1 fruit fly cellular context compared by ENCODE assay signal in genomic region chr2L:13514945-13515687, dm6.
TF ChIP-seq lines count a peak whose summit lies in the region.

No protein-coding gene starts in this region.

TF ChIP-seq in whole organism, embryonic, 481 proteins besides CTCF, POLR2A, EP300 and RAD21 (continued from another document and continues in another):
- TF ChIP-seq Jarid2 (GFP tag; optimal IDR thresholded peaks at IDR 0.05; lab: Kevin White, UChicago), result peak; percentile 4
- TF ChIP-seq da (GFP tag; optimal IDR thresholded peaks at IDR 0.05; lab: Kevin White, UChicago), result peak; percentile 48
- peak; percentile 52 for TF ChIP-seq CG9609 (GFP tag; optimal IDR thresholded peaks at IDR 0.05; lab: Kevin White, UChicago)
- peak; percentile 32 for TF ChIP-seq CG2116 (GFP tag; optimal IDR thresholded peaks at IDR 0.05; lab: Kevin White, UChicago)
- TF ChIP-seq CG43689 (GFP tag; IDR thresholded peaks at IDR 0.05; lab: Robert Waterston, UW), result peak; percentile 55
- peak; percentile 78 for TF ChIP-seq CG14667 (GFP tag; IDR thresholded peaks at IDR 0.05; lab: Robert Waterston, UW)
- TF ChIP-seq CG6791 (GFP tag; IDR thresholded peaks at IDR 0.05; lab: Robert Waterston, UW; ENCODE audit: partially characterized antibody), result no peak
- peak; percentile 43 for TF ChIP-seq CG12659 (GFP tag; optimal IDR thresholded peaks at IDR 0.05; lab: Kevin White, UChicago)
- TF ChIP-seq Doc2 (GFP tag; IDR thresholded peaks at IDR 0.05; lab: Robert Waterston, UW), result no peak; the same call in 1 of the 2 replicates
- TF ChIP-seq CG15514 (GFP tag; optimal IDR thresholded peaks at IDR 0.05; lab: Kevin White, UChicago), result peak; percentile 68
- TF ChIP-seq org-1 (GFP tag; optimal IDR thresholded peaks at IDR 0.05; lab: Kevin White, UChicago), result no peak
- peak; percentile 80 for TF ChIP-seq CG12071 (GFP tag; optimal IDR thresholded peaks at IDR 0.05; lab: Kevin White, UChicago)
- peak; percentile 87 for TF ChIP-seq ind (GFP tag; optimal IDR thresholded peaks at IDR 0.05; lab: Kevin White, UChicago)
- peak; percentile 50 for TF ChIP-seq onecut (GFP tag; IDR thresholded peaks at IDR 0.05; lab: Robert Waterston, UW)
- peak; percentile 29 for TF ChIP-seq CG3995 (GFP tag; optimal IDR thresholded peaks at IDR 0.05; lab: Kevin White, UChicago)
- peak; percentile 50 for TF ChIP-seq CG1602 (GFP tag; optimal IDR thresholded peaks at IDR 0.05; lab: Kevin White, UChicago)
- TF ChIP-seq caup (GFP tag; optimal IDR thresholded peaks at IDR 0.05; lab: Kevin White, UChicago; ENCODE audit: severe bottlenecking), result peak; percentile 50
- TF ChIP-seq tna (GFP tag; IDR thresholded peaks at IDR 0.05; lab: Robert Waterston, UW; ENCODE audit: partially characterized antibody), result no peak
- peak; percentile 23 for TF ChIP-seq CG4282 (GFP tag; optimal IDR thresholded peaks at IDR 0.05; lab: Kevin White, UChicago)
- TF ChIP-seq vvl (GFP tag; IDR thresholded peaks at IDR 0.05; lab: Robert Waterston, UW), result peak; percentile 53
- TF ChIP-seq btn (GFP tag; optimal IDR thresholded peaks at IDR 0.05; lab: Kevin White, UChicago), result peak; percentile 64
- no peak for TF ChIP-seq Scr (GFP tag; IDR thresholded peaks at IDR 0.05; lab: Robert Waterston, UW; ENCODE audit: partially characterized antibody)
- TF ChIP-seq Blimp-1 (GFP tag; optimal IDR thresholded peaks at IDR 0.05; lab: Kevin White, UChicago), result peak; percentile 79
- TF ChIP-seq pan (optimal IDR thresholded peaks at IDR 0.05; lab: Kevin White, UChicago), result no peak
- TF ChIP-seq pan (GFP tag; optimal IDR thresholded peaks at IDR 0.05 in 1 of 2, IDR thresholded peaks at IDR 0.05 in 1 of 2), result peak in 1 of 2 experiments; percentile 86
- TF ChIP-seq ara (GFP tag; IDR thresholded peaks at IDR 0.05; lab: Robert Waterston, UW), result peak; percentile 64; the same call in 1 of the 2 replicates
- TF ChIP-seq esg (GFP tag; conservative IDR thresholded peaks at IDR 0.05; lab: Robert Waterston, UW), result peak; percentile 80
- peak; percentile 81 for TF ChIP-seq CG4820 (GFP tag; optimal IDR thresholded peaks at IDR 0.05; lab: Kevin White, UChicago)
- peak; percentile 50 for TF ChIP-seq Bteb2 (GFP tag; optimal IDR thresholded peaks at IDR 0.05; lab: Kevin White, UChicago)
- TF ChIP-seq CG2712 (tag; optimal IDR thresholded peaks at IDR 0.05; lab: Kevin White, UChicago), result peak; percentile 83
- no peak for TF ChIP-seq Elba2 (GFP tag; optimal IDR thresholded peaks at IDR 0.05; lab: Kevin White, UChicago)
- TF ChIP-seq Nf-YA (GFP tag; IDR thresholded peaks at IDR 0.05; lab: Robert Waterston, UW), result peak; percentile 61
- TF ChIP-seq CG12391 (tag; optimal IDR thresholded peaks at IDR 0.05; lab: Kevin White, UChicago), result peak; percentile 50
- TF ChIP-seq YL-1 (GFP tag; optimal IDR thresholded peaks at IDR 0.05; lab: Kevin White, UChicago), result no peak
- peak; percentile 69 for TF ChIP-seq CG10979 (tag; optimal IDR thresholded peaks at IDR 0.05; lab: Kevin White, UChicago)
- peak; percentile 81 for TF ChIP-seq CG1647 (GFP tag; optimal IDR thresholded peaks at IDR 0.05; lab: Kevin White, UChicago)
- peak; percentile 50 for TF ChIP-seq gsb (GFP tag; IDR thresholded peaks at IDR 0.05; lab: Robert Waterston, UW)
- TF ChIP-seq Dbx (GFP tag; IDR thresholded peaks at IDR 0.05; lab: Robert Waterston, UW), result peak; percentile 34; the same call in 2 of the 3 replicates
- peak; percentile 70 for TF ChIP-seq CG12744 (GFP tag; optimal IDR thresholded peaks at IDR 0.05; lab: Kevin White, UChicago)
- no peak for TF ChIP-seq sc (optimal IDR thresholded peaks at IDR 0.05; lab: Kevin White, UChicago)
- no peak for TF ChIP-seq sc (GFP tag; optimal IDR thresholded peaks at IDR 0.05; lab: Kevin White, UChicago)
- TF ChIP-seq toy (GFP tag; IDR thresholded peaks at IDR 0.05; lab: Robert Waterston, UW), result peak; percentile 51
- peak; percentile 69 for TF ChIP-seq Gug (GFP tag; IDR thresholded peaks at IDR 0.05; lab: Robert Waterston, UW)
- TF ChIP-seq seq (GFP tag; IDR thresholded peaks at IDR 0.05; lab: Robert Waterston, UW), result peak; percentile 59; the same call in 1 of the 2 replicates
- peak; percentile 79 for TF ChIP-seq Rfx (GFP tag; IDR thresholded peaks at IDR 0.05; lab: Robert Waterston, UW)
- TF ChIP-seq Hr78 (GFP tag; optimal IDR thresholded peaks at IDR 0.05; lab: Kevin White, UChicago), result no peak
- TF ChIP-seq hbn (GFP tag; IDR thresholded peaks at IDR 0.05; lab: Robert Waterston, UW; ENCODE audit: partially characterized antibody), result no peak
- no peak; the same call in 1 of the 2 replicates for TF ChIP-seq CG1024 (GFP tag; IDR thresholded peaks at IDR 0.05; lab: Robert Waterston, UW)
- peak; percentile 58 for TF ChIP-seq CG14710 (tag; optimal IDR thresholded peaks at IDR 0.05; lab: Kevin White, UChicago)
- TF ChIP-seq sug (tag; optimal IDR thresholded peaks at IDR 0.05; lab: Kevin White, UChicago), result no peak
- TF ChIP-seq Six4 (GFP tag; optimal IDR thresholded peaks at IDR 0.05; lab: Kevin White, UChicago), result peak; percentile 41
- TF ChIP-seq mirr (GFP tag; optimal IDR thresholded peaks at IDR 0.05; lab: Kevin White, UChicago), result peak; percentile 26
- TF ChIP-seq wor (GFP tag; IDR thresholded peaks at IDR 0.05; lab: Robert Waterston, UW), result peak; percentile 41
- peak; percentile 91 for TF ChIP-seq CG17361 (GFP tag; IDR thresholded peaks at IDR 0.05; lab: Robert Waterston, UW)
- TF ChIP-seq Atf3 (GFP tag; optimal IDR thresholded peaks at IDR 0.05; lab: Kevin White, UChicago), result peak; percentile 36
- no peak for TF ChIP-seq CG13123 (GFP tag; optimal IDR thresholded peaks at IDR 0.05; lab: Kevin White, UChicago)
- TF ChIP-seq CG31224 (GFP tag; IDR thresholded peaks at IDR 0.05; lab: Robert Waterston, UW), result peak; percentile 77
- TF ChIP-seq CG7987 (GFP tag; optimal IDR thresholded peaks at IDR 0.05; lab: Kevin White, UChicago), result peak; percentile 69
- TF ChIP-seq CG6654 (GFP tag; optimal IDR thresholded peaks at IDR 0.05; lab: Kevin White, UChicago), result no peak
- no peak for TF ChIP-seq CG15073 (GFP tag; optimal IDR thresholded peaks at IDR 0.05; lab: Kevin White, UChicago)
- TF ChIP-seq az2 (GFP tag; optimal IDR thresholded peaks at IDR 0.05; lab: Kevin White, UChicago), result peak; percentile 78
- no peak for TF ChIP-seq CG7963 (GFP tag; IDR thresholded peaks at IDR 0.05; lab: Robert Waterston, UW; ENCODE audit: partially characterized antibody)
- TF ChIP-seq sob (GFP tag; IDR thresholded peaks at IDR 0.05; lab: Robert Waterston, UW), result peak; percentile 42
- TF ChIP-seq CG2199 (GFP tag; IDR thresholded peaks at IDR 0.05; lab: Robert Waterston, UW), result peak; percentile 46; the same call in 1 of the 3 replicates
- peak; percentile 86 for TF ChIP-seq slbo (GFP tag; IDR thresholded peaks at IDR 0.05; lab: Robert Waterston, UW)
- no peak for TF ChIP-seq cato (GFP tag; optimal IDR thresholded peaks at IDR 0.05; lab: Kevin White, UChicago; ENCODE audit: borderline replicate concordance)
- peak; percentile 29 for TF ChIP-seq CHES-1-like (GFP tag; optimal IDR thresholded peaks at IDR 0.05; lab: Kevin White, UChicago)
- TF ChIP-seq fru (optimal IDR thresholded peaks at IDR 0.05; lab: Kevin White, UChicago), result no peak
- peak; percentile 14 for TF ChIP-seq Vsx1 (GFP tag; optimal IDR thresholded peaks at IDR 0.05; lab: Kevin White, UChicago)
- peak; percentile 73 for TF ChIP-seq CG15269 (tag; optimal IDR thresholded peaks at IDR 0.05; lab: Kevin White, UChicago)
- TF ChIP-seq CG12299 (tag; optimal IDR thresholded peaks at IDR 0.05; lab: Kevin White, UChicago), result no peak
- no peak for TF ChIP-seq Kr (GFP tag; optimal IDR thresholded peaks at IDR 0.05; lab: Kevin White, UChicago)
- TF ChIP-seq CG31388 (GFP tag; optimal IDR thresholded peaks at IDR 0.05; lab: Kevin White, UChicago), result peak; percentile 71
- TF ChIP-seq sd (tag; optimal IDR thresholded peaks at IDR 0.05; lab: Kevin White, UChicago), result peak; percentile 8
- TF ChIP-seq bab2 (GFP tag; optimal IDR thresholded peaks at IDR 0.05; lab: Kevin White, UChicago), result peak; percentile 71
- no peak for TF ChIP-seq vnd (GFP tag; IDR thresholded peaks at IDR 0.05; lab: Robert Waterston, UW; ENCODE audit: partially characterized antibody)
- TF ChIP-seq CG4854 (GFP tag; optimal IDR thresholded peaks at IDR 0.05; lab: Kevin White, UChicago), result peak; percentile 80
- TF ChIP-seq CG17612 (GFP tag; IDR thresholded peaks at IDR 0.05; lab: Robert Waterston, UW), result peak; percentile 71
- peak; percentile 82 for TF ChIP-seq ranshi (GFP tag; IDR thresholded peaks at IDR 0.05; lab: Robert Waterston, UW)
- peak; percentile 65 for TF ChIP-seq CG17568 (GFP tag; optimal IDR thresholded peaks at IDR 0.05; lab: Kevin White, UChicago)
- peak; percentile 74; the same call in 2 of the 3 replicates for TF ChIP-seq so (GFP tag; IDR thresholded peaks at IDR 0.05; lab: Robert Waterston, UW)
- TF ChIP-seq Tbp (GFP tag; optimal IDR thresholded peaks at IDR 0.05; lab: Kevin White, UChicago), result no peak
- TF ChIP-seq Taf1 (GFP tag; IDR thresholded peaks at IDR 0.05; lab: Robert Waterston, UW), result peak; percentile 23; the same call in 1 of the 2 replicates
- TF ChIP-seq hth (optimal IDR thresholded peaks at IDR 0.05; lab: Kevin White, UChicago), result no peak
- TF ChIP-seq CG10147 (GFP tag; optimal IDR thresholded peaks at IDR 0.05; lab: Kevin White, UChicago), result peak; percentile 64
- TF ChIP-seq HLH4C (GFP tag; IDR thresholded peaks at IDR 0.05; lab: Robert Waterston, UW; ENCODE audit: partially characterized antibody), result no peak
- TF ChIP-seq CG7928 (GFP tag; optimal IDR thresholded peaks at IDR 0.05; lab: Kevin White, UChicago), result no peak
- TF ChIP-seq Rx (GFP tag; IDR thresholded peaks at IDR 0.05; lab: Robert Waterston, UW), result peak; percentile 83
- TF ChIP-seq CG1603 (tag; optimal IDR thresholded peaks at IDR 0.05; lab: Kevin White, UChicago), result peak; percentile 66
- peak; percentile 43 for TF ChIP-seq HLH54F (GFP tag; optimal IDR thresholded peaks at IDR 0.05; lab: Kevin White, UChicago)
- no peak for TF ChIP-seq ab (GFP tag; optimal IDR thresholded peaks at IDR 0.05; lab: Kevin White, UChicago)
- no peak for TF ChIP-seq corto (GFP tag; optimal IDR thresholded peaks at IDR 0.05; lab: Kevin White, UChicago)
- peak; percentile 79 for TF ChIP-seq tap (tag; optimal IDR thresholded peaks at IDR 0.05; lab: Kevin White, UChicago)
- peak; percentile 66 for TF ChIP-seq pnt (GFP tag; optimal IDR thresholded peaks at IDR 0.05; lab: Kevin White, UChicago)
- TF ChIP-seq wdn (GFP tag; IDR thresholded peaks at IDR 0.05; lab: Robert Waterston, UW), result peak; percentile 39; the same call in 1 of the 2 replicates
- TF ChIP-seq CG6854 (GFP tag; optimal IDR thresholded peaks at IDR 0.05; lab: Kevin White, UChicago), result no peak
- TF ChIP-seq CG11723 (GFP tag; optimal IDR thresholded peaks at IDR 0.05; lab: Kevin White, UChicago), result no peak
- no peak for TF ChIP-seq CG16813 (GFP tag; IDR thresholded peaks at IDR 0.05; lab: Robert Waterston, UW; ENCODE audit: partially characterized antibody)
- TF ChIP-seq Xbp1 (GFP tag; optimal IDR thresholded peaks at IDR 0.05; lab: Kevin White, UChicago), result peak; percentile 88
- peak; percentile 27; the same call in 1 of the 2 replicates for TF ChIP-seq CG7372 (GFP tag; IDR thresholded peaks at IDR 0.05; lab: Robert Waterston, UW)
- TF ChIP-seq CG31441 (GFP tag; IDR thresholded peaks at IDR 0.05; lab: Robert Waterston, UW), result peak; percentile 83
- TF ChIP-seq sisA (GFP tag; IDR thresholded peaks at IDR 0.05; lab: Robert Waterston, UW), result peak; percentile 75
- TF ChIP-seq chm (GFP tag; IDR thresholded peaks at IDR 0.05; lab: Robert Waterston, UW), result no peak
- TF ChIP-seq HmgZ (tag; optimal IDR thresholded peaks at IDR 0.05; lab: Kevin White, UChicago), result no peak
- no peak for TF ChIP-seq CG2129 (GFP tag; IDR thresholded peaks at IDR 0.05; lab: Robert Waterston, UW; ENCODE audit: partially characterized antibody)
- no peak for TF ChIP-seq CG10462 (GFP tag; optimal IDR thresholded peaks at IDR 0.05; lab: Kevin White, UChicago)
- peak; percentile 59 for TF ChIP-seq CG11085 (GFP tag; IDR thresholded peaks at IDR 0.05; lab: Robert Waterston, UW)
- no peak for TF ChIP-seq Bdp1 (GFP tag; optimal IDR thresholded peaks at IDR 0.05; lab: Kevin White, UChicago)
- peak; percentile 84 for TF ChIP-seq Camta (GFP tag; optimal IDR thresholded peaks at IDR 0.05; lab: Kevin White, UChicago)
- peak; percentile 64 for TF ChIP-seq zfh1 (GFP tag; IDR thresholded peaks at IDR 0.05; lab: Robert Waterston, UW)
- no peak for TF ChIP-seq Opbp (GFP tag; IDR thresholded peaks at IDR 0.05; lab: Robert Waterston, UW; ENCODE audit: partially characterized antibody)
- TF ChIP-seq CG30403 (GFP tag; optimal IDR thresholded peaks at IDR 0.05; lab: Kevin White, UChicago), result peak; percentile 60
- TF ChIP-seq Hey (tag; optimal IDR thresholded peaks at IDR 0.05; lab: Kevin White, UChicago), result no peak
- peak; percentile 82 for TF ChIP-seq CG4424 (GFP tag; optimal IDR thresholded peaks at IDR 0.05; lab: Kevin White, UChicago)
- TF ChIP-seq Dad (GFP tag; optimal IDR thresholded peaks at IDR 0.05; lab: Kevin White, UChicago), result peak; percentile 78
- peak; percentile 99 for TF ChIP-seq Ets65A (GFP tag; lab: Kevin White, UChicago)
- TF ChIP-seq cg (GFP tag; optimal IDR thresholded peaks at IDR 0.05; lab: Kevin White, UChicago), result no peak
- TF ChIP-seq nau (GFP tag; optimal IDR thresholded peaks at IDR 0.05; lab: Kevin White, UChicago), result peak; percentile 55
- TF ChIP-seq CG4707 (GFP tag; optimal IDR thresholded peaks at IDR 0.05; lab: Kevin White, UChicago), result no peak
- no peak for TF ChIP-seq B-H2 (GFP tag; optimal IDR thresholded peaks at IDR 0.05; lab: Kevin White, UChicago)
- TF ChIP-seq CG8478 (optimal IDR thresholded peaks at IDR 0.05; lab: Kevin White, UChicago), result no peak
- peak; percentile 17 for TF ChIP-seq CG8359 (GFP tag; optimal IDR thresholded peaks at IDR 0.05; lab: Kevin White, UChicago; ENCODE audit: borderline replicate concordance)
- peak; percentile 66 for TF ChIP-seq dysf (GFP tag; IDR thresholded peaks at IDR 0.05; lab: Robert Waterston, UW)
- peak; percentile 87 for TF ChIP-seq unpg (GFP tag; optimal IDR thresholded peaks at IDR 0.05; lab: Kevin White, UChicago)
- TF ChIP-seq br (optimal IDR thresholded peaks at IDR 0.05; lab: Kevin White, UChicago), result no peak
- no peak for TF ChIP-seq CG4328 (GFP tag; optimal IDR thresholded peaks at IDR 0.05; lab: Kevin White, UChicago)
- peak; percentile 55 for TF ChIP-seq Ssrp (tag; optimal IDR thresholded peaks at IDR 0.05; lab: Kevin White, UChicago)
- peak; percentile 44 for TF ChIP-seq CG16863 (GFP tag; optimal IDR thresholded peaks at IDR 0.05; lab: Kevin White, UChicago)
- TF ChIP-seq MBD-R2 (GFP tag; IDR thresholded peaks at IDR 0.05; lab: Robert Waterston, UW), result no peak; the same call in 1 of the 2 replicates
- TF ChIP-seq Fer2 (tag; optimal IDR thresholded peaks at IDR 0.05; lab: Kevin White, UChicago), result no peak
- TF ChIP-seq zen (tag; optimal IDR thresholded peaks at IDR 0.05; lab: Kevin White, UChicago), result peak; percentile 78
